Worm (Caenorhabditis elegans) whole organism, L4 larva: Measurements from ENCODE around the gene fbxa-45.
"Not testable (repeated sequence)": the region's sequence is repeated elsewhere in the genome, so short reads cannot be mapped to it uniquely, and the experiment has no call there.

Source experiments
- dmd-9 ChIP-seq: fragments of 200-800 bp; sonication (Bioruptor generic); IDR thresholded peaks from 2 replicates; pipeline ENCODE4 v1.3.6; 2022; ENCODE audit warnings: missing genetic modification reagents, missing genetic modification characterization, missing compliant biosample characterization
- egl-27 ChIP-seq: sonication (generic microtip); optimal IDR thresholded peaks from 3 replicates; lab custom pipeline; 2017; ENCODE audit warnings: missing biosample characterization, missing genetic modification reagents, missing genetic modification characterization
- mep-1 ChIP-seq: fragments of 150-350 bp; sonication (generic microtip); optimal IDR thresholded peaks from 3 replicates; lab custom pipeline; 2014; ENCODE audit warnings: missing biosample characterization, missing genetic modification characterization
- nhr-76 ChIP-seq: fragments of 150-350 bp; optimal IDR thresholded peaks from 2 replicates; lab custom pipeline; 2014; ENCODE audit warnings: missing biosample characterization, missing genetic modification characterization
- nhr-77 ChIP-seq: fragments of 150-350 bp; optimal IDR thresholded peaks from 2 replicates; lab custom pipeline; 2014; ENCODE audit warnings: missing biosample characterization, missing genetic modification characterization

DNA sequence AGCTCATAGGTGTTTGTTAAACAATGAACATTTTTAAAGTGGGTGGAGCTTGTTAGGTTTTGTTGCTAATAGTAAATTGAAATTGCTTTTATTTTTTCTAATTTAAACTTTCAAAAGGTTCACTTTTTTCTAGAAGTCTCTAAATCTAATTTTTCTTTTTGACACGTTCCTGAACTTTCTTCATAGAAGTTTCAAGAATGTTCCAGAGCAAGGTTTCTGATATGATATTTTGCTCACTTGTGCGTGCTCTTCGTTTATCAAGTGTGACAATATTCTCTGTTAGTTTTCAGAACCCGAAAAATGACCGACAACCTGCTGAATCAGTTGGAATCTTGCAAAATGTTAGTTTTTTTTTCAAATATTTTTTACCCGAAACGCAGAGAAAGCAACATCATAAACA, 39.5 kb upstream of the fbxa-45 start, which contains the start of gene fbxa-148:
- not testable (repeated sequence) for TF ChIP-seq nhr-76 (tag; lab: Kevin White, UChicago); dmd-9; mep-1 (tag; lab: Kevin White, UChicago); nhr-77 (tag; lab: Kevin White, UChicago); egl-27 (tag; lab: Kevin White, UChicago)
